Fruit fly (Drosophila melanogaster) S2 (cell line): ENCODE results near the gene dib.

ENCODE experiments used
- CG8478 ChIP-seq: fragments of >200 bp; optimal IDR thresholded peaks from 2 replicates; lab custom pipeline; 2018
- CTCF ChIP-seq, 2 experiments: fragments of >200 bp; optimal IDR thresholded peaks; 2 replicates each; lab custom pipeline; 2018

- no peak for TF ChIP-seq CG8478 (lab: Kevin White, UChicago)
- TF ChIP-seq CTCF (optimal IDR thresholded peaks at IDR 0.05; lab: Kevin White, UChicago) = no peak
These were observed 11.7 kb downstream of the dib start, which contains the start of gene Faa for dm6 chr3L:4073755-4074154.
